Worm (Caenorhabditis elegans) whole organism, L2 larva: ENCODE data around the gene ugt-40.
A peak's percentile ranks its signal among the peaks of the same experiment; 100 is the strongest.

Experiments used
- R02D3.7 ChIP-seq: fragments of 150-350 bp; optimal IDR thresholded peaks from 2 replicates; lab custom pipeline; 2014; ENCODE audit warnings: missing biosample characterization, missing genetic modification characterization
- Y55F3AM.14 ChIP-seq: fragments of 200-800 bp; sonication (Bioruptor generic); optimal IDR thresholded peaks from 2 replicates; lab custom pipeline; 2018; ENCODE audit warnings: mild to moderate bottlenecking, missing genetic modification characterization, missing compliant biosample characterization
- ZK546.5 ChIP-seq: sonication (generic microtip); optimal IDR thresholded peaks from 2 replicates; lab custom pipeline; 2017; ENCODE audit warnings: missing biosample characterization, missing genetic modification characterization
- ama-1 ChIP-seq: fragments of 150-350 bp; optimal IDR thresholded peaks from 2 replicates; lab custom pipeline; 2018; ENCODE audit warnings: inconsistent platforms
- blmp-1 ChIP-seq: sonication (generic microtip); optimal IDR thresholded peaks from 2 replicates; lab custom pipeline; 2017; ENCODE audit warnings: missing genetic modification characterization, mild to moderate bottlenecking, missing compliant biosample characterization, antibody characterized with exemption, moderate library complexity; ENCODE audit not compliant: insufficient read depth
- ceh-16 ChIP-seq: fragments of 150-350 bp; optimal IDR thresholded peaks from 2 replicates; lab custom pipeline; 2014; ENCODE audit warnings: missing biosample characterization, missing genetic modification characterization
- ceh-82 ChIP-seq: fragments of 150-350 bp; optimal IDR thresholded peaks from 2 replicates; lab custom pipeline; 2014; ENCODE audit warnings: missing biosample characterization, missing genetic modification characterization
- fos-1 ChIP-seq: fragments of 150-350 bp; optimal IDR thresholded peaks from 2 replicates; lab custom pipeline; 2014; ENCODE audit warnings: missing biosample characterization, missing genetic modification characterization
- gmeb-1 ChIP-seq: fragments of 150-350 bp; optimal IDR thresholded peaks from 2 replicates; lab custom pipeline; 2014; ENCODE audit warnings: missing biosample characterization, missing genetic modification characterization
- lin-11 ChIP-seq: fragments of 150-350 bp; sonication (generic microtip); optimal IDR thresholded peaks from 2 replicates; lab custom pipeline; 2014; ENCODE audit warnings: missing biosample characterization, missing genetic modification characterization, inconsistent platforms, mixed read lengths
- lin-13 ChIP-seq: fragments of 150-350 bp; optimal IDR thresholded peaks from 2 replicates; lab custom pipeline; 2014; ENCODE audit warnings: missing biosample characterization, missing genetic modification reagents, missing genetic modification characterization
- lsy-2 ChIP-seq, 2 experiments: fragments of 150-350 bp in 1 of 2; sonication (generic microtip) in 1 of 2; optimal IDR thresholded peaks; 2 replicates each; lab custom pipeline; 2014 to 2017; ENCODE audit warnings: missing biosample characterization in 2 of 2, missing genetic modification characterization in 2 of 2
- mab-5 ChIP-seq: fragments of 150-350 bp; optimal IDR thresholded peaks from 2 replicates; lab custom pipeline; 2014; ENCODE audit warnings: missing biosample characterization, missing genetic modification characterization
- mdl-1 ChIP-seq, 2 experiments: fragments of 150-350 bp in 1 of 2; sonication (generic microtip) in 1 of 2; optimal IDR thresholded peaks; 2 replicates each; lab custom pipeline; 2017; ENCODE audit warnings: missing biosample characterization in 2 of 2, missing genetic modification characterization in 2 of 2
- nhr-10 ChIP-seq: sonication (generic microtip); optimal IDR thresholded peaks from 2 replicates; lab custom pipeline; 2017; ENCODE audit warnings: missing biosample characterization, missing genetic modification characterization
- nhr-11 ChIP-seq: fragments of 150-350 bp; optimal IDR thresholded peaks from 2 replicates; lab custom pipeline; 2014; ENCODE audit warnings: missing biosample characterization, missing genetic modification characterization
- nhr-12 ChIP-seq: fragments of 150-350 bp; optimal IDR thresholded peaks from 2 replicates; lab custom pipeline; 2014; ENCODE audit warnings: missing biosample characterization, missing genetic modification characterization
- nhr-23 ChIP-seq: fragments of 150-350 bp; optimal IDR thresholded peaks from 2 replicates; lab custom pipeline; 2014; ENCODE audit warnings: missing biosample characterization, missing genetic modification reagents, missing genetic modification characterization
- nhr-237 ChIP-seq: fragments of 150-350 bp; optimal IDR thresholded peaks from 2 replicates; lab custom pipeline; 2014; ENCODE audit warnings: missing biosample characterization, missing genetic modification characterization
- nhr-25 ChIP-seq: fragments of 150-350 bp; sonication (generic microtip); optimal IDR thresholded peaks from 3 replicates; lab custom pipeline; 2014; ENCODE audit warnings: missing biosample characterization, missing genetic modification characterization
- nhr-6 ChIP-seq: fragments of 150-350 bp; optimal IDR thresholded peaks from 2 replicates; lab custom pipeline; 2014; ENCODE audit warnings: missing biosample characterization, missing genetic modification characterization
- peb-1 ChIP-seq: fragments of 150-350 bp; optimal IDR thresholded peaks from 2 replicates; lab custom pipeline; 2014; ENCODE audit warnings: missing biosample characterization, missing genetic modification characterization
- skn-1 ChIP-seq: sonication (generic microtip); optimal IDR thresholded peaks from 2 replicates; lab custom pipeline; 2017; ENCODE audit warnings: missing biosample characterization, missing genetic modification characterization
- sma-3 ChIP-seq: sonication (generic microtip); optimal IDR thresholded peaks from 2 replicates; lab custom pipeline; 2016; ENCODE audit warnings: missing genetic modification reagents, missing genetic modification characterization, missing compliant biosample characterization
- sma-9 ChIP-seq, 2 experiments: fragments of 150-350 bp in 1 of 2; sonication (generic microtip) in 1 of 2; optimal IDR thresholded peaks; 2 replicates each; lab custom pipeline; 2014 to 2016; ENCODE audit warnings: missing genetic modification characterization in 2 of 2, mild to moderate bottlenecking in 1 of 2, missing biosample characterization in 1 of 2, missing compliant biosample characterization in 1 of 2, missing genetic modification reagents in 1 of 2, moderate library complexity in 1 of 2
- snpc-4 ChIP-seq: fragments of 150-350 bp; optimal IDR thresholded peaks from 2 replicates; lab custom pipeline; 2014; ENCODE audit warnings: missing biosample characterization, missing genetic modification characterization
- unc-55 ChIP-seq: fragments of 150-350 bp; sonication (generic microtip); optimal IDR thresholded peaks from 3 replicates; lab custom pipeline; 2014; ENCODE audit warnings: missing biosample characterization, missing genetic modification reagents, missing genetic modification characterization
- unc-62 ChIP-seq: fragments of 150-350 bp; optimal IDR thresholded peaks from 2 replicates; lab custom pipeline; 2014; ENCODE audit warnings: missing biosample characterization, missing genetic modification reagents, missing genetic modification characterization
- zag-1 ChIP-seq: fragments of 150-350 bp; optimal IDR thresholded peaks from 2 replicates; lab custom pipeline; 2014; ENCODE audit warnings: missing biosample characterization, missing genetic modification characterization
- ztf-1 ChIP-seq: fragments of 200-800 bp; sonication (Bioruptor generic); conservative IDR thresholded peaks from 2 replicates; pipeline ENCODE4 v1.3.6; 2022; ENCODE audit warnings: missing genetic modification characterization, missing compliant biosample characterization
- ztf-11 ChIP-seq: sonication (generic microtip); optimal IDR thresholded peaks from 2 replicates; lab custom pipeline; 2017; ENCODE audit warnings: missing biosample characterization, missing genetic modification characterization

The ugt-40 gene

DNA sequence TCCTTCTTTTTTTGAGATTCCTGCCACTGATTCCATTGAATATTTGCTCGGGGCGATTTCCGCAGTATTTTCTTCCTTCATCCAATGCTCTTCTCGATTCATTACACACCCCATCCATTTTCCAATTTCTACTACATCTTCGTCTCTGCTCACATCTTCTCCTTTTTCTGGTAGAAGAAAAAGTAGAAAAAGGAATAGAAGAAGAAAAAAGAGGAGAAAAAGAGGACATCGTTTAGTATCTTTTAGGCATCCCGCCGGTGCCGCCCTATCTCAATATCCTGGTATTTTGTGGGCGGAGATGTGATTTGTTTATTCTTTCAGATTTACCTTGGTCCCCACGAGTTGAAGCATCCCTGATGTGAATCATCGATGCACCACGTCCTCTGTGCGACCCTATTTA, 33.4 kb upstream of the ugt-40 start, which contains the start of gene lgc-39:
TSS of gene lgc-39 (plus strand) at position 301 of the 400 bp plus-strand sequence.
- TF ChIP-seq nhr-11 (tag; lab: Kevin White, UChicago) (no peak), mab-5 (tag; lab: Kevin White, UChicago) (no peak), mdl-1 (tag; optimal IDR thresholded peaks at IDR 0.05; lab: Kevin White, UChicago) (no peak), sma-9 (GFP tag; optimal IDR thresholded peaks at IDR 0.05; lab: Kevin White, UChicago) (no peak), sma-9 (tag; optimal IDR thresholded peaks at IDR 0.05; lab: Kevin White, UChicago) (no peak), ama-1 (no peak), blmp-1 (tag; lab: Kevin White, UChicago) (no peak), skn-1 (tag; lab: Kevin White, UChicago) (no peak), unc-62 (GFP tag; lab: Kevin White, UChicago) (no peak)

ce11 chrV:7166709-7167108, 24.9 kb upstream of the ugt-40 start, which contains the start of gene ugt-36:
TSS of gene ugt-36 (plus strand) at chrV:7167009.
- no peak for TF ChIP-seq ceh-16 (tag; lab: Kevin White, UChicago)
- no peak for TF ChIP-seq mab-5 (tag; lab: Kevin White, UChicago)
- no peak for TF ChIP-seq nhr-6
- TF ChIP-seq ZK546.5 (tag; lab: Kevin White, UChicago): no peak
- TF ChIP-seq zag-1 (tag; lab: Kevin White, UChicago): no peak
- no peak for TF ChIP-seq unc-55 (GFP tag; lab: Kevin White, UChicago)
- no peak for TF ChIP-seq lin-13 (GFP tag; lab: Kevin White, UChicago)
- no peak for TF ChIP-seq peb-1 (tag; lab: Kevin White, UChicago)
- no peak for TF ChIP-seq nhr-25 (tag; lab: Kevin White, UChicago)

DNA sequence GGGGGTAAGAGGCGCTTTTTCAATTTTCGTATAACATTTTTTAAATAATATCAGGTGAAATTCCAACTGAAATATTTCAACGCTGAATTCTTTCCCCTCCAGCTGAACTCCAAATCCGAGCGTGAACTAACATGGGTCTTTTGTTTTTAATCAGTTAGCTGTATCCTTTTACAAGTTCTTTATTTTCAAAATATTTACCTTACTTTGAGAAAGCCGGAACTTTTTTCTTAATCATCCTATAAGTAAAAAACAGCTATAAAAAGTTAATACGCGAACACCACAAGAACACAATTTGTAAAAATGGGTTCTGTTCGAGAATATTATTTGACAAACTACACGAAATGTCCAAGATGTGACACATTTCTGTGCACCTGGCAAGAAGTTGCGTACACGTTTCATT, 22.4 kb upstream of the ugt-40 start, which contains the start of gene srh-83:
TSS of gene srh-83 (plus strand) at position 301 of the 400 bp plus-strand sequence.
- TF ChIP-seq nhr-10 (tag; lab: Kevin White, UChicago) (no peak), R02D3.7 (tag; lab: Kevin White, UChicago) (no peak), mab-5 (tag; lab: Kevin White, UChicago) (no peak)

DNA sequence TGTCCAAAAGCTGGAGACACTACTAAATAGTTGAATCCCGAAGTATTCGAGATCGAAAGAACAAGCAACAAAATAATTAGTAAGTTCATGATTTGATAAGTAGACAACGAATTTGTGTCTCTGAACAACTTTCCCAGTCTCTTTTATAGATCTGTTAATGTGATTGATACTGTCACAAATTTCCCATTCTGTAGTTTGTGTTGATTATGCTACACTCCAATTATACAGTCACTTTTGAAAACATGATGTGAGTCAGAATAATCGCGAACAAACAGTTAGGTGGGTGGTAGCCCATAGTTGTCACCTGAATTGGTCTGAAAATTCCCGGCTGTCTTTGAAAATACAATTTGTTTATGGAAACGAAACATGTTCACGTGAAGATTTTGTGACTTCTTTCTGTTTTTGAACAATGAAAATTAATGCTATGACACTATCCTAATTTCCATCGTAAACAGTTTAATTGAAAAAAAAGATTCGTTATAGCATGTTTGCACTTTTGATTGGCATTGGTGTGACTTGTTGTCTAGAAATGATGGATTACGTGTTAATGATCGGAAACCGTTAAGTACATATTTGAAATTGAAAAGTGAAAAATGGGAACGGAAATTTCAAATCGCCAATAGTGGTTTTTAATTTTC, 21.8 kb upstream of the ugt-40 start, which contains the start of gene ugt-41:
TSS of gene ugt-41 (minus strand) at position 119 of the 638 bp plus-strand sequence.
- peak; percentile 3 for TF ChIP-seq sma-3 (GFP tag; lab: Kevin White, UChicago)
- TF ChIP-seq sma-9 (GFP tag; optimal IDR thresholded peaks at IDR 0.05; lab: Kevin White, UChicago): peak; percentile 34
- no peak for TF ChIP-seq sma-9 (tag; optimal IDR thresholded peaks at IDR 0.05; lab: Kevin White, UChicago)
- TF ChIP-seq nhr-237 (tag; lab: Kevin White, UChicago): no peak

DNA sequence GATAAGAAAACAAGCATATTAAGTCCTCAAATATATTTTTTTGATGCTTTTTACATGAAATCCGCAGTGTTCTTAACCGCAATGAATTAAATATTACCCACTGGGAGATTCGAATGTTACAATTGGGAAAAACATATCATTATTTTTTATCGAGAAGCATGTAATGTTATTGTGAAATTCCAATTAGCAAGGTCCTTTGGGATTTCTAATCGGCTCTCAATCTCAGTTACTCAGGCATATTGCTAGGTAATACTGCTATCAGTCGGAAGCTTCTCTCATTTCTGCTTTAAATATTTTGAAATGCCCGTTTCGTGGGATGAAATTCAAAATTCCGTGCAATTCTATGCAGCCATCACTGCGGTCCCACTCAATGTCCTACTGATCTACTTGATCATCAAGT, 17.6 kb upstream of the ugt-40 start, which contains the start of gene str-204:
TSS of gene str-204 (plus strand) at position 301 of the 400 bp plus-strand sequence.
- TF ChIP-seq nhr-12 (tag; lab: Kevin White, UChicago) (no peak), fos-1 (tag; lab: Kevin White, UChicago) (no peak), ztf-1 (GFP tag; lab: Robert Waterston, UW) (no peak), ztf-11 (tag; lab: Kevin White, UChicago) (no peak), Y55F3AM.14 (GFP tag; lab: Kevin White, UChicago) (no peak), skn-1 (tag; lab: Kevin White, UChicago) (no peak), R02D3.7 (tag; lab: Kevin White, UChicago) (no peak), nhr-11 (tag; lab: Kevin White, UChicago) (no peak), ceh-82 (no peak), sma-3 (GFP tag; lab: Kevin White, UChicago) (no peak), gmeb-1 (tag; lab: Kevin White, UChicago) (no peak), nhr-23 (tag; lab: Kevin White, UChicago) (no peak), snpc-4 (tag; lab: Kevin White, UChicago) (no peak), lsy-2 (tag; optimal IDR thresholded peaks at IDR 0.05; lab: Kevin White, UChicago) (no peak), lin-11 (tag; lab: Kevin White, UChicago) (no peak)
